Worm (Caenorhabditis elegans): Measurements from ENCODE around the gene lips-7.

ce11 chrII:578803-579202 is 27.1 kb downstream of the lips-7 start:
- TF ChIP-seq ztf-6 (GFP tag; IDR thresholded peaks at IDR 0.05) (no peak), efl-1 (GFP tag; optimal IDR thresholded peaks at IDR 0.05) (no peak), ama-1 (optimal IDR thresholded peaks at IDR 0.05) (no peak), ama-1 (GFP tag; optimal IDR thresholded peaks at IDR 0.05) (no peak), rcor-1 (GFP tag; IDR thresholded peaks at IDR 0.05) (no peak)

Measured in whole organism, young adult.